Worm (Caenorhabditis elegans) whole organism, midembryonic: Measurements from ENCODE around the gene C06B8.7.

Experiments used
- T22C8.4 ChIP-seq: fragments of 200-800 bp; sonication (Bioruptor generic); IDR thresholded peaks from 2 replicates; pipeline ENCODE4 v1.3.6; 2022; ENCODE audit warnings: missing genetic modification characterization, missing compliant biosample characterization
- cog-1 ChIP-seq: sonication (generic microtip); optimal IDR thresholded peaks from 2 replicates; lab custom pipeline; 2016; ENCODE audit warnings: missing genetic modification characterization, missing compliant biosample characterization
- flt-1 ChIP-seq: fragments of 200-800 bp; sonication (Bioruptor generic); IDR thresholded peaks from 2 replicates; pipeline ENCODE4 v1.3.6; 2022; ENCODE audit warnings: missing genetic modification characterization, missing compliant biosample characterization
- klf-2 ChIP-seq: fragments of 200-800 bp; sonication (Bioruptor generic); conservative IDR thresholded peaks from 2 replicates; pipeline ENCODE4 v1.3.6; 2022; ENCODE audit warnings: missing genetic modification reagents, missing genetic modification characterization, missing compliant biosample characterization
- med-1 ChIP-seq: sonication (generic microtip); optimal IDR thresholded peaks from 2 replicates; lab custom pipeline; 2017; ENCODE audit warnings: missing genetic modification characterization, mild to moderate bottlenecking, missing compliant biosample characterization, antibody characterized with exemption, missing genetic modification reagents; ENCODE audit not compliant: insufficient read depth
- ref-1 ChIP-seq: fragments of 200-800 bp; sonication (Bioruptor generic); conservative IDR thresholded peaks from 2 replicates; pipeline ENCODE4 v1.3.6; 2022; ENCODE audit warnings: missing genetic modification reagents, missing genetic modification characterization, missing compliant biosample characterization
- tab-1 ChIP-seq: fragments of 200-800 bp; sonication (Bioruptor generic); IDR thresholded peaks from 2 replicates; pipeline ENCODE4 v1.3.6; 2022; ENCODE audit warnings: missing genetic modification characterization, missing compliant biosample characterization
- ztf-23 ChIP-seq: fragments of 200-800 bp; sonication (Bioruptor generic); IDR thresholded peaks from 2 replicates; pipeline ENCODE4 v1.3.6; 2022; ENCODE audit warnings: missing genetic modification reagents, missing genetic modification characterization, missing compliant biosample characterization
- ztf-29 ChIP-seq: fragments of 200-800 bp; sonication (Bioruptor generic); IDR thresholded peaks from 2 replicates; pipeline ENCODE4 v1.3.6; 2022; ENCODE audit warnings: missing genetic modification reagents, missing genetic modification characterization, missing compliant biosample characterization

The C06B8.7 gene

DNA sequence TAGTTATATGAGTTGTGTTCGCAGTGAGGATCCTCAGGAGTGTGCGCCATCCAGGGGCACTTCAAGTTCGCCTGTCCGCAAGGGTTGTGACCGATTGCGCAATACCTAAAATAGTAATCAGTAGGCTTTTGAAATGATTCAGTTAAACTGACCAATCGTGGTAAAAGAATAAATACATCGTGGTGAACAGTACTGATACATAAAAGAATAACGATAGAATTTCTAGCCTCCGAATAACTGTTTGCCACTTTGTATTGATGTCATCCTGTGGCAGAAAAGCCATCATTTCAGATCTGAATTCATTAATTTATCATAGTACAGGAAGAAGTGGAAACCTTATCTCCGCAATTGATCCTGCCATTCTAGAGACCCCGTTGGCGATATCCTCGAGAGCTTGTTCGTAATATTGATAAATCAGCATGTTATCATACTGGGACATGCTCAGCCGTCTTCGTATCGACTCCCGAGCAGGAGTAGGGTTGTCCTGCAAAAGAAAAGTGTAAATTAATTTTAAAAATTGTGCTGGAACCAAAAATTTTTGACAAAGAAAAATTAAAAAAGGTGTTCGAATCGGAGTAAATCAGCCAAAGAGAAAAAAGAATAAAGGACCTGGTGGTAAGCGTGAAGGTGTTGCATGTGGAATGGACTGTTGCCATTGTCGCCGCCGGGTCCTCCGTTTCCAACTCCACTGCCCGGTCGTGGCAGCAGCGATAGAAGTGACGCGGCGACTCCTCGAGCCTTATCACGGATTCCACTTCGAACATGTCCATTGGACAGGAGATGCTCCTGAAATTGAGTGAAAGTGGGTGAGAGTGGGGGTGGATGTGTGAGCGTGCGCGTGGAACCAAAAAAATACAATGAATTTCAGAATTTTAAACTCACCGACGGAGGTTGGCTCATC is 14.6 kb downstream of the C06B8.7 start:
- TF ChIP-seq tab-1 (GFP tag; lab: Robert Waterston, UW) (no peak), ztf-23 (GFP tag; lab: Robert Waterston, UW) (no peak), ztf-29 (GFP tag; lab: Robert Waterston, UW) (no peak), med-1 (GFP tag; lab: Kevin White, UChicago) (no peak), T22C8.4 (no peak), cog-1 (no peak), flt-1 (GFP tag; lab: Robert Waterston, UW) (no peak), ref-1 (no peak), klf-2 (no peak)

DNA sequence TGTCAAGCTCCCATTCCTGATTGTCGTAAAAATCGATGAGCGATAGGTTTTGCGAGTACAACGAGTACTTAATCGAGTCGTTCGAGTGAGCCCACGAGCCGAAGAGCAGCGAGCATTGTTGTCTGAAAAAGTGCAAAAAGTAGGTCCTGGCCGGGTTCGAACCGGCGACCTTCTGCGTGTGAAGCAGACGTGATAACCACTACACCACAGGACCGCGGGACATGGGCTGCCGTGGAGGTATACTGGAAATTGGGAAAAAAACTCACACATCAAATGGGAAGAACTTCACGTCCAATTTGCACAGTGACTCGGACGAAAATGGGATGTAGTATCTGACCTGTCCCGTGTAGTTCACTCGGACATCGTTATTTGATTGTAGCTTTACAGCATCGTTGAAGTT is 16.8 kb downstream of the C06B8.7 start:
- TF ChIP-seq klf-2 = no peak
- no peak for TF ChIP-seq med-1 (GFP tag; lab: Kevin White, UChicago)
- TF ChIP-seq ztf-23 (GFP tag; lab: Robert Waterston, UW) = no peak
- TF ChIP-seq T22C8.4 = no peak
- TF ChIP-seq flt-1 (GFP tag; lab: Robert Waterston, UW) = no peak
- no peak for TF ChIP-seq ref-1
- no peak for TF ChIP-seq cog-1
- TF ChIP-seq ztf-29 (GFP tag; lab: Robert Waterston, UW) = no peak
- TF ChIP-seq tab-1 (GFP tag; lab: Robert Waterston, UW) = no peak

DNA sequence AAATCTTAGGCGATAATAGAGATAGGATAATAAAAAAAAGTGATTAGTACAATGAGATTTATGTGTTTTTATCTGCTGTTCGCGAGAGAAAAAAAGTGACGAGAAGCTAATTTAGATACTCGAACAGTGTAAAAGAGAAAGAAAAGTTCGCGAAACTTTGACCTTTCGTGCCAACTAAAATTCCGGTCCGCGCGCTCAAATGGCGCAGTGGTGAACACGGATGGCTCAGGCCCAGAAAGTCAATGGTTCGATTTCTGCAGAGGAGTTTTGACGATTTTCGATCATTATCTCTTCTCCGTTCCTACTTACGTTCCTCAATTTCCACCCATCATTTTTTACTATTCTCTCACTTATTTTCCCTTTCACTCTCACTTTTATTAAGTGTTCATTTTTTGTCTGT is 17.9 kb downstream of the C06B8.7 start:
- TF ChIP-seq T22C8.4 = no peak
- no peak for TF ChIP-seq ztf-23 (GFP tag; lab: Robert Waterston, UW)
- no peak for TF ChIP-seq tab-1 (GFP tag; lab: Robert Waterston, UW)
- no peak for TF ChIP-seq cog-1
- TF ChIP-seq klf-2 = no peak
- TF ChIP-seq ztf-29 (GFP tag; lab: Robert Waterston, UW) = no peak
- no peak for TF ChIP-seq med-1 (GFP tag; lab: Kevin White, UChicago)
- no peak for TF ChIP-seq ref-1
- TF ChIP-seq flt-1 (GFP tag; lab: Robert Waterston, UW) = no peak

DNA sequence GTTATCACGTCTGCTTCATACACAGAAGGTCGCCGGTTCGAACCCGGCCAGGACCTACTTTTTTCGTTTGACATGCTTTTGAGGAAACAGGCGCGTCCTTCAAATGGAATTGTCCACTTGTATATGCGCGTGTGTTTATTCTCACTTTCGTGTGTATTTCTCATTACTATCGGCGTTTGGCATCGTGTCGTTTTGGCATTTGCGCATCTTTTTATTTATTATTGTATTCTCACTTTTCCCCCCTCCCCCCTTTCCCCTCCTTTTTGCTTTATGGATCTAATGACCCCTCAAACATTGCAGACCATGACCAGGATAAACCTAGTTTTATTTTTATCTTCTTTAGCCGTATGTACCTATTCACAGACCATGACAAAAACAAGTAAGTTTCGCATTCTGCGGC is 18.9 kb downstream of the C06B8.7 start, which contains the start of gene F21A3.3:
Gene F21A3.3, plus strand, starts transcription at position 301 of the 400 bp plus-strand sequence.
- TF ChIP-seq cog-1 (no peak), ref-1 (no peak), T22C8.4 (no peak), flt-1 (GFP tag; lab: Robert Waterston, UW) (no peak), ztf-29 (GFP tag; lab: Robert Waterston, UW) (no peak), tab-1 (GFP tag; lab: Robert Waterston, UW) (no peak), med-1 (GFP tag; lab: Kevin White, UChicago) (no peak)

DNA sequence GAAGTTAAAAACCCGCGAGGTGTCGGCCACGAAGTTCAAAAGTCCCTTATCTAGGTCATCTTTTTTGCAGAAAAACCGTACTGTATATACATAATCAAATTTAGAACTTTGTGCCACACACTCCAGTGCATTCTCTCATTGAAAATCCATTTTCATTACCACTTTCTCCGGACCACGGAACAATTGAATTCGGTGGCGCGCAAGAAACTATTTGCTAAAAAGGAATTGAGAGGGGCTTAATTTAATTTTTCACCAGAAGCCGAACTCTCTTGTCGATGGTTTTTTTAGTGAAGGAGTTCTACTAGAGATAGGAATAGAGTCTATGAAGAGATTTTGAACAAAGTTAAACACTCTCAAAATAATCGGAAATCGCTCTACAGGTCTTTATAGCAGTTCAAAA is 21.3 kb downstream of the C06B8.7 start:
- TF ChIP-seq T22C8.4 (no peak), ztf-23 (GFP tag; lab: Robert Waterston, UW) (no peak), ref-1 (no peak), ztf-29 (GFP tag; lab: Robert Waterston, UW) (no peak), klf-2 (no peak), tab-1 (GFP tag; lab: Robert Waterston, UW) (no peak), flt-1 (GFP tag; lab: Robert Waterston, UW) (no peak), cog-1 (no peak), med-1 (GFP tag; lab: Kevin White, UChicago) (no peak)

DNA sequence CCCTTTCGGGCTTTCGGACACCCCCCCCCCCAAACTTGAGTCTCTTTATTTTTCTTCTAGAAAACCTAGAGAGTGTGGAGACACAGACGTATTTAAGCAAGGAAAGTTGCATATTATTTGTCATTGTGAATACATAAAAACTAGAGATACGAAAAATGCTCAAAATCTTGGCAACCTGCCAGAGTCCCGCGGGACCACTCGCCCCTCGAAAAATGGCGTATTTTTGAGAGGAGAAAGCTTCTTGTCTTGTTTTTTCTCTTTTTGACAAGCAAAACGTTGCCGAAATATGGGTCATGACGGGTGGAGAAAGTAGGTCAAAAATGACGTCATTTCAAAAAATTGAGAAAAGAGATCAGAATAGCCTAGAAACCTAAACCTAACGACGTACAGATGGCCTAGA is 21.9 kb downstream of the C06B8.7 start:
- TF ChIP-seq ztf-29 (GFP tag; lab: Robert Waterston, UW) (no peak), cog-1 (no peak), klf-2 (no peak), flt-1 (GFP tag; lab: Robert Waterston, UW) (no peak), ref-1 (no peak), ztf-23 (GFP tag; lab: Robert Waterston, UW) (no peak), T22C8.4 (no peak), tab-1 (GFP tag; lab: Robert Waterston, UW) (no peak), med-1 (GFP tag; lab: Kevin White, UChicago) (no peak)

DNA sequence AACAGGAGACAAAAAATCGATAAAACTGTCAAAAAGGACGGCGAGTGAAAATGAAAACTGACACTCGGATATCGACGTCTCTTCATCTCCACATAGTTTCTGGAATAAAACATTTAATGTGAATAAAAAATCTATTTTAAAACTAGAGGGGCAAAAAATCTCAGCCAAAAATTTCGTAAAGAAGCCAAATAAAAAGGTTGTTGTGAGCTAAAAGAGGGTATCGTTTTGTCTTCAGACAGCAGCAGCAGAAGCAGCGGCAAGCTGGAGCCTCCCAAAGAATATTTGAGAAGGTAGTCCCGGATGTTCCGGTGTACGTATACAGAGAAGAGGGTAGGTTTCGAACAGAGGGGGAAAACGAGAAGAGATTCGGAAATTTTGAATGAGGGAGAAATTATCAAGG is 23.4 kb downstream of the C06B8.7 start, which contains the start of gene lgc-31:
Gene lgc-31, minus strand, starts transcription at position 101 of the 400 bp plus-strand sequence.
- TF ChIP-seq ref-1 (no peak), med-1 (GFP tag; lab: Kevin White, UChicago) (no peak), cog-1 (no peak), klf-2 (no peak), ztf-29 (GFP tag; lab: Robert Waterston, UW) (no peak), ztf-23 (GFP tag; lab: Robert Waterston, UW) (no peak), T22C8.4 (no peak), flt-1 (GFP tag; lab: Robert Waterston, UW) (no peak), tab-1 (GFP tag; lab: Robert Waterston, UW) (no peak)

DNA sequence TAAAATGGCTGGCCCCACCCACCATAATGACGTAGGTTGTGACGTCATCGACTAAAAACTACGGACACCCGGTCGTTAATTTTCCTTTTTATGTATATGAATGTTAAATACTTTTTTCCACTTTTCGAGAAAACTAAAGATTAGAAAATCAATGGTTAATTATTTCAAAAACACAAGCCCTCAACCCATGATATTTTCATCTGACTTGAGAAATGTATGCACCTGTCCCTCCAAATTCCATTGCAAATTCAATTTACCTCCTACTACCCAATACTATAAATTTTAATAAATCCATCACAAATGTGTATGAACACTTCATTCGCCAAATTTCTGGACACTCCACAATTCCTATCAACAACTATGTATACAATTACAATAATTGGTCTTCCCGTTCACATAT is 30.5 kb downstream of the C06B8.7 start, which contains the start of gene srh-276:
Gene srh-276, plus strand, starts transcription at position 301 of the 400 bp plus-strand sequence.
- TF ChIP-seq ztf-23 (GFP tag; lab: Robert Waterston, UW) (no peak), cog-1 (no peak), ref-1 (no peak), ztf-29 (GFP tag; lab: Robert Waterston, UW) (no peak), tab-1 (GFP tag; lab: Robert Waterston, UW) (no peak), flt-1 (GFP tag; lab: Robert Waterston, UW) (no peak), med-1 (GFP tag; lab: Kevin White, UChicago) (no peak), T22C8.4 (no peak), klf-2 (no peak)

DNA sequence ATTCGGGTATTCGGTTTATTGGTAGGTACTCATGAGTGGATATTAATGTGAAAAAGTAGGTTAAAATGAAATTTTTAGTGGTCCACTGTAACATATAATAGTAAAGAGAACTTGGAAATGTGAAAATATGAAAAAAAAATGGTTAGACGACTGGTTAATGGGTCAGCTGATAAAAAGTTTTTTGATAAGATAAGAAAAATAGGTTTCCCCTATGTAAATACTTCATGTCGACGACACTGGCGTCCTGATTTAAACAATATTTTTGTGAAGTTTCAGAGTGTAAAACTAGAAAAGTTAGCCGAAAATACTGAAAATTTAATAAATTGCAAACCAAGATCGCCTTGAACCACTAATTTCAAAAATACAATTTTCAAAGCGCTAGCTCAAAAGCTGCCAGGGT is 34.6 kb downstream of the C06B8.7 start, which contains the start of gene F21A3.11:
Gene F21A3.11, minus strand, starts transcription at position 117 of the 400 bp plus-strand sequence.
- TF ChIP-seq T22C8.4 = no peak
- no peak for TF ChIP-seq med-1 (GFP tag; lab: Kevin White, UChicago)
- TF ChIP-seq ztf-29 (GFP tag; lab: Robert Waterston, UW) = no peak
- no peak for TF ChIP-seq ztf-23 (GFP tag; lab: Robert Waterston, UW)
- no peak for TF ChIP-seq tab-1 (GFP tag; lab: Robert Waterston, UW)
- TF ChIP-seq flt-1 (GFP tag; lab: Robert Waterston, UW) = no peak
- no peak for TF ChIP-seq klf-2
- no peak for TF ChIP-seq ref-1
- TF ChIP-seq cog-1 = no peak
